Fruit fly (Drosophila melanogaster): ENCODE results near the gene eff.

The eff gene

dm6 chr3R:14737894-14738860, 2.9 kb downstream of the eff start (continued):
- peak; percentile 87 for TF ChIP-seq CG3838 (GFP tag; optimal IDR thresholded peaks at IDR 0.05)
- TF ChIP-seq Deaf1 (tag; optimal IDR thresholded peaks at IDR 0.05), result peak; percentile 66
- TF ChIP-seq Lhr (GFP tag; optimal IDR thresholded peaks at IDR 0.05), result peak; percentile 83
- TF ChIP-seq Bgb (GFP tag; IDR thresholded peaks at IDR 0.05; ENCODE audit: partially characterized antibody), result peak; percentile 42; the same call in 1 of the 2 replicates
- peak; percentile 85 for TF ChIP-seq schlank (tag; optimal IDR thresholded peaks at IDR 0.05)
- TF ChIP-seq fd3F (GFP tag; optimal IDR thresholded peaks at IDR 0.05), result peak; percentile 90
- no peak for TF ChIP-seq Tbp (GFP tag; optimal IDR thresholded peaks at IDR 0.05)
- TF ChIP-seq Poxn (GFP tag; IDR thresholded peaks at IDR 0.05), result peak; percentile 76
- TF ChIP-seq Doc3 (GFP tag; IDR thresholded peaks at IDR 0.05; ENCODE audit: partially characterized antibody), result 0 out of 3 replicates have a peak, but pooled peaks have one; percentile 8
- no peak for TF ChIP-seq lov (optimal IDR thresholded peaks at IDR 0.05)
- peak; percentile 93 for TF ChIP-seq lov (GFP tag; IDR thresholded peaks at IDR 0.05)
- TF ChIP-seq h (optimal IDR thresholded peaks at IDR 0.05), result no peak
- TF ChIP-seq sd (tag; optimal IDR thresholded peaks at IDR 0.05), result peak; percentile 89
- peak; percentile 87 for TF ChIP-seq jigr1 (GFP tag; IDR thresholded peaks at IDR 0.05)
- peak; percentile 78 for TF ChIP-seq dati (GFP tag; IDR thresholded peaks at IDR 0.05)
- no peak for TF ChIP-seq hth (optimal IDR thresholded peaks at IDR 0.05)
- TF ChIP-seq nau (GFP tag; optimal IDR thresholded peaks at IDR 0.05), result peak; percentile 84
- peak; percentile 83 for TF ChIP-seq NK7.1 (GFP tag; optimal IDR thresholded peaks at IDR 0.05)
- TF ChIP-seq gt (GFP tag; IDR thresholded peaks at IDR 0.05), result peak; percentile 69
- peak; percentile 77 for TF ChIP-seq CG15073 (GFP tag; optimal IDR thresholded peaks at IDR 0.05)
- peak; percentile 93 for TF ChIP-seq tio (GFP tag; optimal IDR thresholded peaks at IDR 0.05)
- TF ChIP-seq Dll (GFP tag; IDR thresholded peaks at IDR 0.05; ENCODE audit: partially characterized antibody), result no peak
- TF ChIP-seq kah (GFP tag; optimal IDR thresholded peaks at IDR 0.05), result peak; percentile 80
- TF ChIP-seq ranshi (GFP tag; IDR thresholded peaks at IDR 0.05), result peak; percentile 94
- TF ChIP-seq grn (GFP tag; optimal IDR thresholded peaks at IDR 0.05), result peak; percentile 19
- TF ChIP-seq dmrt11E (tag; optimal IDR thresholded peaks at IDR 0.05), result peak; percentile 94
- peak; percentile 91 for TF ChIP-seq Blimp-1 (GFP tag; optimal IDR thresholded peaks at IDR 0.05)
- peak; percentile 86 for TF ChIP-seq jing (GFP tag; optimal IDR thresholded peaks at IDR 0.05)
- peak; percentile 87 for TF ChIP-seq Side (GFP tag; optimal IDR thresholded peaks at IDR 0.05)
- peak; percentile 83 for TF ChIP-seq D19B (GFP tag; optimal IDR thresholded peaks at IDR 0.05)
- peak; percentile 60; the same call in 2 of the 3 replicates for TF ChIP-seq z (GFP tag; IDR thresholded peaks at IDR 0.05)
- TF ChIP-seq Gug (GFP tag; IDR thresholded peaks at IDR 0.05), result peak; percentile 92
- TF ChIP-seq B-H2 (GFP tag; optimal IDR thresholded peaks at IDR 0.05), result peak; percentile 9
- peak; percentile 86 for TF ChIP-seq Mes4 (GFP tag; optimal IDR thresholded peaks at IDR 0.05)
- peak; percentile 60 for TF ChIP-seq CG4328 (GFP tag; optimal IDR thresholded peaks at IDR 0.05)
- TF ChIP-seq dimm (GFP tag; IDR thresholded peaks at IDR 0.05), result peak; percentile 92; the same call in 1 of the 2 replicates
- TF ChIP-seq pum (GFP tag; optimal IDR thresholded peaks at IDR 0.05), result peak; percentile 95
- peak; percentile 92 for TF ChIP-seq CG12942 (GFP tag; optimal IDR thresholded peaks at IDR 0.05)
- TF ChIP-seq insv (GFP tag; optimal IDR thresholded peaks at IDR 0.05), result peak in 1 of 2 experiments; percentile 42
- TF ChIP-seq CG10267 (tag; optimal IDR thresholded peaks at IDR 0.05), result peak; percentile 83
- peak; percentile 91 for TF ChIP-seq vfl (GFP tag; optimal IDR thresholded peaks at IDR 0.05)
- 0 out of 2 replicates have a peak, but pooled peaks have one; percentile 26 for TF ChIP-seq unc-4 (GFP tag; IDR thresholded peaks at IDR 0.05; ENCODE audit: partially characterized antibody)
- peak; percentile 91 for TF ChIP-seq gsb-n (tag; optimal IDR thresholded peaks at IDR 0.05)
- peak; percentile 18 for TF ChIP-seq Nf-YC (tag; optimal IDR thresholded peaks at IDR 0.05)
- TF ChIP-seq CG42726 (GFP tag; IDR thresholded peaks at IDR 0.05; ENCODE audit: partially characterized antibody), result 0 out of 2 replicates have a peak, but pooled peaks have one; percentile 26
- peak; percentile 96 for TF ChIP-seq dmrt99B (tag; optimal IDR thresholded peaks at IDR 0.05)
- peak; percentile 94 for TF ChIP-seq Dbx (GFP tag; IDR thresholded peaks at IDR 0.05)
- peak; percentile 93 for TF ChIP-seq Chrac-16 (GFP tag; optimal IDR thresholded peaks at IDR 0.05)

Measured in whole organism, embryonic.